Worm (Caenorhabditis elegans) whole organism, L4/young adult: ENCODE data around the gene C04A11.5.

ENCODE experiments used
- W03F9.2 ChIP-seq: fragments of 150-350 bp; optimal IDR thresholded peaks from 2 replicates; lab custom pipeline; 2014; ENCODE audit warnings: missing biosample characterization, missing genetic modification characterization
- dao-5 ChIP-seq: sonication (generic microtip); optimal IDR thresholded peaks from 2 replicates; lab custom pipeline; 2016; ENCODE audit warnings: missing genotype, missing genetic modification characterization, moderate library complexity, missing compliant biosample characterization
- him-1 ChIP-seq: sonication (generic microtip); optimal IDR thresholded peaks from 2 replicates; lab custom pipeline; 2016; ENCODE audit warnings: missing genotype, missing genetic modification reagents, missing genetic modification characterization, missing compliant biosample characterization

The C04A11.5 gene

ce11 chrX:13663641-13664633 is at the start of gene C04A11.5:
Gene C04A11.5, plus strand, starts transcription at chrX:13664583.
- no peak for TF ChIP-seq dao-5 (tag; lab: Kevin White, UChicago)
- TF ChIP-seq him-1, result no peak
- no peak for TF ChIP-seq W03F9.2 (tag; lab: Kevin White, UChicago)

- no peak for TF ChIP-seq dao-5 (tag; lab: Kevin White, UChicago)
- no peak for TF ChIP-seq W03F9.2 (tag; lab: Kevin White, UChicago)
- no peak for TF ChIP-seq him-1
Measured at ce11 chrX:13615181-13615580, 49.2 kb upstream of the C04A11.5 start.

- no peak for TF ChIP-seq him-1
- no peak for TF ChIP-seq dao-5 (tag; lab: Kevin White, UChicago)
- no peak for TF ChIP-seq W03F9.2 (tag; lab: Kevin White, UChicago)
Measured at ce11 chrX:13618574-13618973, 45.8 kb upstream of the C04A11.5 start, which contains the start of gene nlp-53. Gene nlp-53, plus strand, starts transcription at chrX:13618874.

- no peak for TF ChIP-seq him-1
- no peak for TF ChIP-seq W03F9.2 (tag; lab: Kevin White, UChicago)
- TF ChIP-seq dao-5 (tag; lab: Kevin White, UChicago), result no peak
Measured at ce11 chrX:13621628-13622027, 42.8 kb upstream of the C04A11.5 start, which contains the start of gene Y12A6A.1. Gene Y12A6A.1, minus strand, starts transcription at chrX:13621728.

- no peak for TF ChIP-seq him-1
- TF ChIP-seq W03F9.2 (tag; lab: Kevin White, UChicago), result no peak
- TF ChIP-seq dao-5 (tag; lab: Kevin White, UChicago), result no peak
Measured at ce11 chrX:13631122-13631672, 33.2 kb upstream of the C04A11.5 start, which contains the start of gene nlg-1. Gene nlg-1, minus strand, starts transcription at chrX:13631172.

- no peak for TF ChIP-seq W03F9.2 (tag; lab: Kevin White, UChicago)
- TF ChIP-seq dao-5 (tag; lab: Kevin White, UChicago), result no peak
Measured at ce11 chrX:13632245-13632644, 32.1 kb upstream of the C04A11.5 start.

- no peak for TF ChIP-seq him-1
- no peak for TF ChIP-seq dao-5 (tag; lab: Kevin White, UChicago)
- TF ChIP-seq W03F9.2 (tag; lab: Kevin White, UChicago), result no peak
Measured at ce11 chrX:13633032-13633431, 31.4 kb upstream of the C04A11.5 start.

- no peak for TF ChIP-seq W03F9.2 (tag; lab: Kevin White, UChicago)
- no peak for TF ChIP-seq dao-5 (tag; lab: Kevin White, UChicago)
- TF ChIP-seq him-1, result no peak
Measured at ce11 chrX:13633876-13634479, 30.4 kb upstream of the C04A11.5 start.

ce11 chrX:13637526-13637925 is 26.9 kb upstream of the C04A11.5 start:
- TF ChIP-seq W03F9.2 (tag; lab: Kevin White, UChicago) (no peak), dao-5 (tag; lab: Kevin White, UChicago) (no peak), him-1 (no peak)

- TF ChIP-seq dao-5 (tag; lab: Kevin White, UChicago) (no peak), him-1 (no peak), W03F9.2 (tag; lab: Kevin White, UChicago) (no peak)
Measured at ce11 chrX:13638351-13638958, 25.9 kb upstream of the C04A11.5 start.

ce11 chrX:13639577-13639976 is 24.8 kb upstream of the C04A11.5 start, which contains the start of gene twk-20:
Gene twk-20, plus strand, starts transcription at chrX:13639877.
- no peak for TF ChIP-seq him-1
- TF ChIP-seq W03F9.2 (tag; lab: Kevin White, UChicago), result no peak
- no peak for TF ChIP-seq dao-5 (tag; lab: Kevin White, UChicago)

- TF ChIP-seq dao-5 (tag; lab: Kevin White, UChicago) (no peak), W03F9.2 (tag; lab: Kevin White, UChicago) (no peak), him-1 (no peak)
Measured at ce11 chrX:13644884-13645283, 19.5 kb upstream of the C04A11.5 start.

ce11 chrX:13646798-13647197 is 17.6 kb upstream of the C04A11.5 start, which contains the start of gene acr-9:
Gene acr-9, minus strand, starts transcription at chrX:13646898.
- TF ChIP-seq him-1 (no peak), dao-5 (tag; lab: Kevin White, UChicago) (no peak), W03F9.2 (tag; lab: Kevin White, UChicago) (no peak)
